Worm (Caenorhabditis elegans): ENCODE results near the gene W08E12.8.

The W08E12.8 gene

ce11 chrIV:3265657-3266056 is 26.5 kb upstream of the W08E12.8 start, which contains the start of gene T26C12.2:
T26C12.2 (minus strand) TSS chrIV:3265757.
- no peak for TF ChIP-seq Y48G9A.11 (GFP tag; IDR thresholded peaks at IDR 0.05)

ce11 chrIV:3266841-3267240 is 25.3 kb upstream of the W08E12.8 start:
- TF ChIP-seq set-16 (GFP tag; IDR thresholded peaks at IDR 0.05) (peak; percentile 73), Y48G9A.11 (GFP tag; IDR thresholded peaks at IDR 0.05) (no peak), nhr-42 (GFP tag; IDR thresholded peaks at IDR 0.05) (0 out of 2 replicates have a peak, but pooled peaks have one; percentile 12)

DNA sequence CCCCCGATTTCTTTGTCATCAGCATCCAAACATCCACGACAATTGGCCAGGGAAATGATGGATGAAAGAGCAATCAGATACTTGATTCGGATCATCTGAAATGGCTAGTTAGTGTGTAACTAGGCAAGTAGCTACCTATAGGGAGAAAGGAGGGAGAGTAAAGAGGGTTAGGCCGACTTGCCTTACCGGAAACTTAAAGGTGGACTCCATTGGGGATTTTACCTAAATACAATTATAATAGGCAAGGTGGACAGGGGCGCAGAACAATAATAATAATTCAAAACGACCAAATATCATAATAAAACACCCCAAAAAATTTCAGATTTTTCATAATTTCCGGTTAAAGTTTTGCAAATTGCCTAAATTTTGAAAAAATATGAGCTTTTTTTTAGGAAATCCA is 24.6 kb upstream of the W08E12.8 start, which contains the start of gene clec-173:
clec-173 (minus strand) TSS at position 101 of the 400 bp plus-strand sequence.
- TF ChIP-seq nhr-28 (tag; optimal IDR thresholded peaks at IDR 0.05) (no peak), zag-1 (tag; optimal IDR thresholded peaks at IDR 0.05) (no peak), Y48G9A.11 (GFP tag; IDR thresholded peaks at IDR 0.05) (no peak), nhr-77 (tag; optimal IDR thresholded peaks at IDR 0.05) (no peak), skn-1 (tag; optimal IDR thresholded peaks at IDR 0.05) (no peak), ZK546.5 (tag; optimal IDR thresholded peaks at IDR 0.05) (no peak), tra-1 (GFP tag; IDR thresholded peaks at IDR 0.05) (no peak), ceh-62 (tag; optimal IDR thresholded peaks at IDR 0.05) (no peak), spr-1 (tag; optimal IDR thresholded peaks at IDR 0.05) (no peak), F44E2.7 (GFP tag; IDR thresholded peaks at IDR 0.05) (no peak), ZK337.2 (GFP tag; IDR thresholded peaks at IDR 0.05) (no peak), lin-15B (tag; optimal IDR thresholded peaks at IDR 0.05) (no peak), ztf-11 (tag; optimal IDR thresholded peaks at IDR 0.05) (no peak), Y75B8A.6 (GFP tag; IDR thresholded peaks at IDR 0.05) (no peak)

DNA sequence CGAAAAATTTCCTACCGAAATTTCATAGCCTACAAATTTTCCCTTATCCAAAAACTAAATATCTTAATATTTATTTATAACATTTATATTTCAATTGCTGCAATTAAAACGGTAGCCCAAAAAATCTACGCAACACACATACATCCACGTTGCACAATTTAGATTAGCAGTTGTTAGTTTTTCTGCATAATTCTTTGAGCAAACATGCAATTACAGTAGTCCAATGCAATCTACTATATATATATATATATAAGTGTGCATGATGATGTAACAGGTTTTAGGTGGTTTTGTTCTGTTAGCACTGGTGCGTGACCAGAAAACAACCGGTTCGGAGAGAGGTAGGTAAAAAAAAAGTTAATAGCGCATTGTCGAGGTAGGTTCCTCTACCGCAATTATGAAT is 20.8 kb upstream of the W08E12.8 start:
- TF ChIP-seq daf-16 (GFP tag; optimal IDR thresholded peaks at IDR 0.05): no peak
- TF ChIP-seq daf-16 (tag; optimal IDR thresholded peaks at IDR 0.05): no peak
- TF ChIP-seq F44E2.7 (GFP tag; IDR thresholded peaks at IDR 0.05): no peak
- no peak for TF ChIP-seq madf-5 (GFP tag; IDR thresholded peaks at IDR 0.05)
- TF ChIP-seq F49E8.2 (tag; optimal IDR thresholded peaks at IDR 0.05; ENCODE audit: borderline replicate concordance): no peak
- no peak for TF ChIP-seq nhr-41 (GFP tag; IDR thresholded peaks at IDR 0.05)
- TF ChIP-seq F37D6.2 (tag; optimal IDR thresholded peaks at IDR 0.05): no peak

ce11 chrIV:3273295-3273694 is 18.9 kb upstream of the W08E12.8 start, which contains the start of gene T26C12.3:
T26C12.3 (minus strand) TSS chrIV:3273395.
- TF ChIP-seq snpc-4 (tag; optimal IDR thresholded peaks at IDR 0.05) (no peak), lin-38 (GFP tag; IDR thresholded peaks at IDR 0.05) (no peak), snpc-1.2 (GFP tag; IDR thresholded peaks at IDR 0.05) (no peak), zag-1 (tag; optimal IDR thresholded peaks at IDR 0.05) (no peak), php-3 (GFP tag; IDR thresholded peaks at IDR 0.05) (no peak), nhr-237 (tag; optimal IDR thresholded peaks at IDR 0.05) (no peak), dmd-6 (GFP tag; IDR thresholded peaks at IDR 0.05) (no peak), ceh-44 (GFP tag; IDR thresholded peaks at IDR 0.05) (no peak), mdl-1 (tag; optimal IDR thresholded peaks at IDR 0.05) (no peak), ctbp-1 (GFP tag; IDR thresholded peaks at IDR 0.05) (no peak), ceh-28 (tag; optimal IDR thresholded peaks at IDR 0.05) (no peak), T20F7.1 (GFP tag; optimal IDR thresholded peaks at IDR 0.05) (no peak), daf-8 (GFP tag; IDR thresholded peaks at IDR 0.05) (no peak)

- TF ChIP-seq ZK337.2 (GFP tag; IDR thresholded peaks at IDR 0.05) (0 out of 2 replicates have a peak, but pooled peaks have one; percentile 15), ZK546.5 (tag; optimal IDR thresholded peaks at IDR 0.05) (no peak)
Observed at ce11 chrIV:3278822-3279221, 13.3 kb upstream of the W08E12.8 start.
